Worm (Caenorhabditis elegans): Measurements from ENCODE around the gene K10D11.3.

DNA sequence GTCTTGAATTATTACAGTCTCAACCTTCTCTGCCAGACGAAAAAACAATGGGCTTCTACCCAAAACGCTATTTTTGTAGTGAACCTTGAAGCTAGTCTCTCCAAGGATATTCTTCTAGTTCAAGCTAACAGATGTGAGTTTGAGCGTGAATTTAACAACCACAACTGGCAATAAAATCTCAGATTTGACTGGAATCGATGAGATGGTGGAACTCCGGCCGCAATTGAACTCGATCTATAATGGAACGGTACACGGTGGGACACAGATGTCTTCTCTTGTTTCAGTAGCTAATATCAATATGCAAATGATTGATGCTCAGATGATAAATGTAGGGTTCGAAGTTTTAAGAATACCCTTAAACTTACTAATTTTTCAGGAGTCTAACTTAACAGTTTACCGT, 8.3 kb downstream of the K10D11.3 start:
- TF ChIP-seq F13H6.1 (tag; optimal IDR thresholded peaks at IDR 0.05) (no peak), ceh-31 (tag; optimal IDR thresholded peaks at IDR 0.05) (no peak), gmeb-2 (tag; optimal IDR thresholded peaks at IDR 0.05) (no peak), Y22D7AL.16 (tag; optimal IDR thresholded peaks at IDR 0.05) (no peak), ets-4 (tag; optimal IDR thresholded peaks at IDR 0.05) (no peak), fkh-10 (GFP tag; optimal IDR thresholded peaks at IDR 0.05) (no peak), nhr-11 (tag; optimal IDR thresholded peaks at IDR 0.05) (no peak), pha-2 (tag; optimal IDR thresholded peaks at IDR 0.05) (no peak)
